Worm (Caenorhabditis elegans): ENCODE results near the gene T02G5.15.

- TF ChIP-seq elt-2 (tag; optimal IDR thresholded peaks at IDR 0.05) (no peak), sdc-2 (tag; optimal IDR thresholded peaks at IDR 0.05) (no peak), ceh-48 (tag; optimal IDR thresholded peaks at IDR 0.05) (no peak), unc-3 (GFP tag; conservative IDR thresholded peaks at IDR 0.05) (no peak), unc-3 (tag; optimal IDR thresholded peaks at IDR 0.05) (no peak), dmd-4 (tag; optimal IDR thresholded peaks at IDR 0.05; ENCODE audit: borderline replicate concordance) (no peak), Y22D7AL.16 (tag; optimal IDR thresholded peaks at IDR 0.05) (no peak), ets-4 (tag; optimal IDR thresholded peaks at IDR 0.05) (no peak), ceh-19 (GFP tag; optimal IDR thresholded peaks at IDR 0.05) (no peak), odd-2 (tag; optimal IDR thresholded peaks at IDR 0.05) (no peak), unc-55 (GFP tag; optimal IDR thresholded peaks at IDR 0.05) (no peak), ama-1 (optimal IDR thresholded peaks at IDR 0.05) (no peak)
Observed at ce11 chrII:7121762-7122292, 37.7 kb downstream of the T02G5.15 start, which contains the start of gene F10E7.2.
